Worm (Caenorhabditis elegans): Measurements from ENCODE around the gene sre-46.
A peak's percentile ranks its signal among the peaks of the same experiment; 100 is the strongest.

Gene sre-46

ce11 chrII:13720650-13721049, 468 bp downstream of the sre-46 start:
- TF ChIP-seq dsc-1 (tag; optimal IDR thresholded peaks at IDR 0.05) (no peak), fkh-10 (GFP tag; optimal IDR thresholded peaks at IDR 0.05) (no peak), lir-3 (tag; optimal IDR thresholded peaks at IDR 0.05; ENCODE audit: poor library complexity) (no peak), aly-2 (tag; optimal IDR thresholded peaks at IDR 0.05) (no peak), lin-13 (GFP tag; optimal IDR thresholded peaks at IDR 0.05) (no peak), nhr-77 (tag; optimal IDR thresholded peaks at IDR 0.05) (no peak), mef-2 (tag; optimal IDR thresholded peaks at IDR 0.05) (no peak)

- TF ChIP-seq fos-1 (tag; optimal IDR thresholded peaks at IDR 0.05) = no peak
- TF ChIP-seq nhr-84 (tag; optimal IDR thresholded peaks at IDR 0.05) = no peak
- TF ChIP-seq ceh-8 (GFP tag; optimal IDR thresholded peaks at IDR 0.05) = no peak
- no peak for TF ChIP-seq nhr-47 (tag; optimal IDR thresholded peaks at IDR 0.05)
- no peak for TF ChIP-seq vab-15 (tag; optimal IDR thresholded peaks at IDR 0.05)
- TF ChIP-seq nhr-20 (tag; optimal IDR thresholded peaks at IDR 0.05) = no peak
- TF ChIP-seq lin-15B (tag; optimal IDR thresholded peaks at IDR 0.05) = no peak
- no peak for TF ChIP-seq lsy-2 (tag; optimal IDR thresholded peaks at IDR 0.05)
- TF ChIP-seq lin-14 (GFP tag; optimal IDR thresholded peaks at IDR 0.05) = no peak
- no peak for TF ChIP-seq nhr-11 (tag; optimal IDR thresholded peaks at IDR 0.05)
- TF ChIP-seq xbp-1 (tag; optimal IDR thresholded peaks at IDR 0.05) = no peak
- no peak for TF ChIP-seq hlh-4 (tag; optimal IDR thresholded peaks at IDR 0.05)
- TF ChIP-seq lir-3 (tag; optimal IDR thresholded peaks at IDR 0.05; ENCODE audit: poor library complexity) = no peak
- no peak for TF ChIP-seq ama-1 (optimal IDR thresholded peaks at IDR 0.05)
- no peak for TF ChIP-seq C16A3.4 (tag; optimal IDR thresholded peaks at IDR 0.05)
- TF ChIP-seq tbx-2 (tag; optimal IDR thresholded peaks at IDR 0.05) = no peak
- no peak for TF ChIP-seq unc-86 (tag; optimal IDR thresholded peaks at IDR 0.05)
- no peak for TF ChIP-seq lin-39 (tag; optimal IDR thresholded peaks at IDR 0.05)
- TF ChIP-seq zip-4 (GFP tag; optimal IDR thresholded peaks at IDR 0.05) = no peak
These were observed 3.4 kb downstream of the sre-46 start for ce11 chrII:13717393-13718367.

- TF ChIP-seq elt-2 (tag; optimal IDR thresholded peaks at IDR 0.05) (peak; percentile 56), mab-9 (GFP tag; IDR thresholded peaks at IDR 0.05) (no peak)
These were observed 5.4 kb downstream of the sre-46 start, which contains the start of gene zipt-2.3 for ce11 chrII:13715733-13716132. Gene zipt-2.3 (minus strand): TSS chrII:13715879.

- TF ChIP-seq F16B12.6 (tag; optimal IDR thresholded peaks at IDR 0.05) = no peak
- no peak for TF ChIP-seq tlp-1 (tag; optimal IDR thresholded peaks at IDR 0.05)
- TF ChIP-seq lin-13 (GFP tag; optimal IDR thresholded peaks at IDR 0.05) = no peak
- TF ChIP-seq unc-62 (GFP tag; optimal IDR thresholded peaks at IDR 0.05) = no peak
- no peak for TF ChIP-seq fos-1 (tag; optimal IDR thresholded peaks at IDR 0.05)
- no peak for TF ChIP-seq grh-1 (GFP tag; IDR thresholded peaks at IDR 0.05)
- no peak for TF ChIP-seq efl-1 (optimal IDR thresholded peaks at IDR 0.05)
- TF ChIP-seq efl-1 (GFP tag; optimal IDR thresholded peaks at IDR 0.05 in 1 of 2) = no peak
- no peak for TF ChIP-seq ceh-88 (GFP tag; IDR thresholded peaks at IDR 0.05)
- no peak for TF ChIP-seq egl-27 (tag; optimal IDR thresholded peaks at IDR 0.05)
- no peak for TF ChIP-seq unc-130 (tag; optimal IDR thresholded peaks at IDR 0.05)
- TF ChIP-seq mep-1 (tag; optimal IDR thresholded peaks at IDR 0.05) = no peak
These were observed 5.8 kb downstream of the sre-46 start for ce11 chrII:13715333-13715732.

All from whole organism, L1 larva.